Worm (Caenorhabditis elegans) whole organism, L2 larva: ENCODE data around the gene srh-19.
"Not testable (repeated sequence)": the region's sequence is repeated elsewhere in the genome, so short reads cannot be mapped to it uniquely, and the experiment has no call there.

Experiments
- F13H6.1 ChIP-seq: sonication (generic microtip); optimal IDR thresholded peaks from 2 replicates; lab custom pipeline; 2016; ENCODE audit warnings: missing genetic modification characterization, missing compliant biosample characterization
- aly-2 ChIP-seq: fragments of 150-350 bp; optimal IDR thresholded peaks from 2 replicates; lab custom pipeline; 2014; ENCODE audit warnings: missing biosample characterization, missing genetic modification characterization
- ceh-16 ChIP-seq: fragments of 150-350 bp; optimal IDR thresholded peaks from 2 replicates; lab custom pipeline; 2014; ENCODE audit warnings: missing biosample characterization, missing genetic modification characterization
- nhr-12 ChIP-seq: fragments of 150-350 bp; optimal IDR thresholded peaks from 2 replicates; lab custom pipeline; 2014; ENCODE audit warnings: missing biosample characterization, missing genetic modification characterization
- nhr-237 ChIP-seq: fragments of 150-350 bp; optimal IDR thresholded peaks from 2 replicates; lab custom pipeline; 2014; ENCODE audit warnings: missing biosample characterization, missing genetic modification characterization
- sma-9 ChIP-seq, 2 experiments: fragments of 150-350 bp in 1 of 2; sonication (generic microtip) in 1 of 2; optimal IDR thresholded peaks; 2 replicates each; lab custom pipeline; 2014 to 2016; ENCODE audit warnings: missing genetic modification characterization in 2 of 2, mild to moderate bottlenecking in 1 of 2, missing biosample characterization in 1 of 2, missing compliant biosample characterization in 1 of 2, missing genetic modification reagents in 1 of 2, moderate library complexity in 1 of 2
- unc-39 ChIP-seq: fragments of 150-350 bp; optimal IDR thresholded peaks from 2 replicates; lab custom pipeline; 2014; ENCODE audit warnings: missing biosample characterization, missing genetic modification characterization
- ztf-11 ChIP-seq: sonication (generic microtip); optimal IDR thresholded peaks from 2 replicates; lab custom pipeline; 2017; ENCODE audit warnings: missing biosample characterization, missing genetic modification characterization

DNA sequence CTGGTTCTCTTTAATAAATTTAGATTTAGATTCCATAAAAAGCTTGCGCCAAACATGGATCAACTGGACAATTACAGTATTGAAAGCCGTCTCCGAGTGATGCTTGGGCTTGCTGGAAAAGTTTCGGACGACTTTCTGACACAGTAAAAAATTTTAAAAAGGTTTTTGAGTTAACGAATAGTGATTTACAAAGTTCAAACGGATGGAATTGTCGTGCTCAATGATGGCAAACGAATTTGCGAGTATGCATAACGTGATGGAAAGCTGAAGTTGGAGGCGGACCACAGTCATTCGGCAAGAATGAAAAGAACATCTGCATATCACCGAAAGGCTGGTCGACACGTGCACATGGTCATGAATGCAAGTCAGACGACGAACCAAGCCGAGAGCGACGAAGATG, 9.0 kb upstream of the srh-19 start, which contains the start of gene ZK402.1:
- not testable (repeated sequence) for TF ChIP-seq ztf-11; ceh-16 (tag; lab: Kevin White, UChicago); nhr-12 (tag; lab: Kevin White, UChicago); nhr-237 (tag; lab: Kevin White, UChicago); F13H6.1 (tag; lab: Kevin White, UChicago); unc-39 (tag; lab: Kevin White, UChicago); sma-9 (GFP tag; optimal IDR thresholded peaks at IDR 0.05; lab: Kevin White, UChicago); sma-9 (tag; optimal IDR thresholded peaks at IDR 0.05; lab: Kevin White, UChicago); aly-2 (tag; lab: Kevin White, UChicago)
